Worm (Caenorhabditis elegans): Measurements from ENCODE around the gene sfxn-1.5.

DNA sequence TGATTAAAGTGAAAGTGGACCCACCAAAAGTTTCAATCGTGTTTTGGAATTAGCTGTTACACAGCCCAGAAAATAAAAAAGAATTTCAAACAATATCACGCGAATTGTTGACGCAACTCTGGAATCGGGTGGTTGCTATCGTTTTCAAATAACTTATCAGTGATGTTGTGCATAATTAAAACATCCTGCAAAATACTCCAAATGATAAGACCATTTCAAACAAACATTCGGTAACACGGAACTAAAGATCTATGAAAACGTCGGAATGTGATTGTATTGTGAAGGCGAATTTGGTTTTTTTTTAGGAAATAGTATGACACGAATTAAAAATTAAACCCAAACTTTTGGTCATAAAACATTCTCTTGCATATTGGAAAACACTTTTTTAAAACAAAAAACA lies 32.9 kb downstream of the sfxn-1.5 start, which contains the start of gene spp-30:
- TF ChIP-seq unc-55 (GFP tag; optimal IDR thresholded peaks at IDR 0.05), result no peak
- TF ChIP-seq sox-4 (tag; optimal IDR thresholded peaks at IDR 0.05), result no peak
- no peak for TF ChIP-seq hlh-30 (tag; optimal IDR thresholded peaks at IDR 0.05; ENCODE audit: insufficient read depth)
- no peak for TF ChIP-seq ama-1 (optimal IDR thresholded peaks at IDR 0.05)
- TF ChIP-seq ceh-48 (tag; optimal IDR thresholded peaks at IDR 0.05), result no peak
